Fruit fly (Drosophila melanogaster) whole organism, embryonic: ENCODE measurements around the gene CG14410.

ENCODE experiments used
- Antp ChIP-seq: fragments of 200-800 bp; sonication (Bioruptor generic); optimal IDR thresholded peaks from 3 replicates; lab custom pipeline; 2016; ENCODE audit warnings: missing biosample characterization, missing genetic modification characterization
- Atf-2 ChIP-seq: fragments of 200-800 bp; sonication (Bioruptor generic); optimal IDR thresholded peaks from 2 replicates; lab custom pipeline; 2016; ENCODE audit warnings: missing biosample characterization, missing genetic modification characterization
- Bteb2 ChIP-seq: fragments of 200-800 bp; sonication (Bioruptor generic); optimal IDR thresholded peaks from 2 replicates; lab custom pipeline; 2016; ENCODE audit warnings: missing biosample characterization, missing genetic modification characterization
- CG10274 ChIP-seq: fragments of 200-800 bp; sonication (Bioruptor generic); optimal IDR thresholded peaks from 3 replicates; lab custom pipeline; 2017; ENCODE audit warnings: missing biosample characterization, mild to moderate bottlenecking, missing genetic modification characterization
- CG10431 ChIP-seq: fragments of 200-800 bp; sonication (Bioruptor generic); optimal IDR thresholded peaks from 3 replicates; lab custom pipeline; 2018; ENCODE audit warnings: missing biosample characterization, mild to moderate bottlenecking, missing genetic modification characterization
- CG12071 ChIP-seq: fragments of 200-800 bp; sonication (Bioruptor generic); optimal IDR thresholded peaks from 3 replicates; lab custom pipeline; 2018; ENCODE audit warnings: missing biosample characterization, mild to moderate bottlenecking, missing genetic modification characterization
- CG12219 ChIP-seq: fragments of 200-800 bp; sonication (Bioruptor generic); optimal IDR thresholded peaks from 3 replicates; lab custom pipeline; 2018; ENCODE audit warnings: missing biosample characterization, mild to moderate bottlenecking, missing genetic modification characterization
- CG12391 ChIP-seq: fragments of 200-800 bp; sonication (Bioruptor generic); optimal IDR thresholded peaks from 3 replicates; lab custom pipeline; 2018; ENCODE audit warnings: missing biosample characterization, mild to moderate bottlenecking, missing genetic modification characterization, moderate library complexity
- CG12942 ChIP-seq: fragments of 200-800 bp; sonication (Bioruptor generic); optimal IDR thresholded peaks from 3 replicates; lab custom pipeline; 2016; ENCODE audit warnings: missing biosample characterization, missing genetic modification characterization
- CG15696 ChIP-seq: fragments of 200-800 bp; sonication (Bioruptor generic); optimal IDR thresholded peaks from 2 replicates; lab custom pipeline; 2019; ENCODE audit warnings: missing biosample characterization, mild to moderate bottlenecking, missing genetic modification characterization, moderate library complexity
- CG1602 ChIP-seq: fragments of 200-800 bp; sonication (Bioruptor generic); optimal IDR thresholded peaks from 3 replicates; lab custom pipeline; 2016; ENCODE audit warnings: missing biosample characterization, missing genetic modification characterization
- CG16813 ChIP-seq: fragments of 200-800 bp; sonication (Bioruptor generic); IDR thresholded peaks from 3 replicates; pipeline ENCODE4 v1.3.6; 2022; ENCODE audit warnings: missing biosample characterization, missing genetic modification characterization; ENCODE audit not compliant: partially characterized antibody
- CG17829 ChIP-seq: fragments of 200-800 bp; optimal IDR thresholded peaks from 2 replicates; lab custom pipeline; 2019; ENCODE audit warnings: missing biosample characterization, mild to moderate bottlenecking, missing genetic modification characterization, moderate library complexity
- CG1792 ChIP-seq: fragments of 200-800 bp; sonication (Bioruptor generic); optimal IDR thresholded peaks from 2 replicates; lab custom pipeline; 2016; ENCODE audit warnings: missing biosample characterization, missing genetic modification characterization
- CG31388 ChIP-seq: fragments of 200-800 bp; sonication (Bioruptor generic); optimal IDR thresholded peaks from 2 replicates; lab custom pipeline; 2016; ENCODE audit warnings: missing biosample characterization, missing genetic modification characterization
- CG4328 ChIP-seq: fragments of 200-800 bp; sonication (Bioruptor generic); optimal IDR thresholded peaks from 3 replicates; lab custom pipeline; 2017; ENCODE audit warnings: missing biosample characterization, missing genetic modification reagents, missing genetic modification characterization
- CG5245 ChIP-seq: fragments of 200-800 bp; sonication (Bioruptor generic); optimal IDR thresholded peaks from 3 replicates; lab custom pipeline; 2016; ENCODE audit warnings: missing biosample characterization, missing genetic modification characterization
- CG7372 ChIP-seq: fragments of 200-800 bp; sonication (Bioruptor generic); IDR thresholded peaks from 2 replicates; pipeline ENCODE4 v1.3.6; 2022; ENCODE audit warnings: missing biosample characterization, missing genetic modification characterization
- CG7786 ChIP-seq: fragments of 200-800 bp; sonication (Bioruptor generic); optimal IDR thresholded peaks from 2 replicates; lab custom pipeline; 2016; ENCODE audit warnings: missing biosample characterization, missing genetic modification characterization
- CG8765 ChIP-seq: fragments of 200-800 bp; sonication (Bioruptor generic); IDR thresholded peaks from 2 replicates; pipeline ENCODE4 v1.3.6; 2022; ENCODE audit warnings: missing biosample characterization, missing genetic modification characterization
- CoRest ChIP-seq: fragments of 200-800 bp; sonication (Bioruptor generic); optimal IDR thresholded peaks from 3 replicates; lab custom pipeline; 2018; ENCODE audit warnings: missing biosample characterization, mild to moderate bottlenecking, missing genetic modification characterization, moderate library complexity
- D19B ChIP-seq: fragments of 200-800 bp; sonication (Bioruptor generic); optimal IDR thresholded peaks from 2 replicates; lab custom pipeline; 2017; ENCODE audit warnings: missing biosample characterization, mild to moderate bottlenecking, missing genetic modification characterization
- Doc2 ChIP-seq: fragments of 200-800 bp; sonication (Bioruptor generic); IDR thresholded peaks from 2 replicates; pipeline ENCODE4 v1.3.6; 2022; ENCODE audit warnings: missing biosample characterization, missing genetic modification characterization
- Ets65A ChIP-seq: fragments of 200-800 bp; sonication (Bioruptor generic); peaks from one replicate; lab custom pipeline; 2016; ENCODE audit warnings: missing biosample characterization, missing genetic modification characterization
- HLH4C ChIP-seq: fragments of 200-800 bp; sonication (Bioruptor generic); IDR thresholded peaks from 3 replicates; pipeline ENCODE4 v1.3.6; 2022; ENCODE audit warnings: missing biosample characterization, missing genetic modification characterization; ENCODE audit not compliant: partially characterized antibody
- Hr78 ChIP-seq, 2 experiments: fragments of 200-800 bp in 1 of 2; fragments of >200 bp in 1 of 2; sonication (Bioruptor generic) in 1 of 2; optimal IDR thresholded peaks; 2 replicates each; lab custom pipeline; 2017 to 2019; ENCODE audit warnings: missing biosample characterization in 2 of 2, missing genetic modification characterization in 2 of 2, mild to moderate bottlenecking in 1 of 2, moderate library complexity in 1 of 2
- Rx ChIP-seq: fragments of 200-800 bp; sonication (Bioruptor generic); IDR thresholded peaks from 2 replicates; pipeline ENCODE4 v1.3.6; 2022; ENCODE audit warnings: missing biosample characterization, missing genetic modification characterization
- Six4 ChIP-seq: fragments of 200-800 bp; sonication (Bioruptor generic); optimal IDR thresholded peaks from 2 replicates; lab custom pipeline; 2016; ENCODE audit warnings: missing biosample characterization, missing genetic modification characterization
- Spps ChIP-seq: fragments of 200-800 bp; sonication (Bioruptor generic); optimal IDR thresholded peaks from 2 replicates; lab custom pipeline; 2018; ENCODE audit warnings: missing biosample characterization, mild to moderate bottlenecking, missing genetic modification characterization
- Usf ChIP-seq: fragments of 200-800 bp; sonication (Bioruptor generic); optimal IDR thresholded peaks from 2 replicates; lab custom pipeline; 2017; ENCODE audit warnings: missing genotype, missing biosample characterization, missing genetic modification characterization
- YL-1 ChIP-seq: fragments of 200-800 bp; sonication (Bioruptor generic); optimal IDR thresholded peaks from 3 replicates; lab custom pipeline; 2017; ENCODE audit warnings: missing biosample characterization, mild to moderate bottlenecking, missing genetic modification characterization
- cad ChIP-seq: fragments of >200 bp; optimal IDR thresholded peaks from 2 replicates; lab custom pipeline; 2017; ENCODE audit warnings: missing biosample characterization, missing genetic modification characterization
- cas ChIP-seq: fragments of 200-800 bp; sonication (Bioruptor generic); IDR thresholded peaks from 2 replicates; pipeline ENCODE4 v1.3.6; 2022; ENCODE audit warnings: missing biosample characterization, missing genetic modification characterization
- ci ChIP-seq: fragments of 200-800 bp; sonication (Bioruptor generic); IDR thresholded peaks from 3 replicates; pipeline ENCODE4 v1.3.6; 2022; ENCODE audit warnings: missing biosample characterization, missing genetic modification characterization
- crc ChIP-seq: fragments of 200-800 bp; sonication (Bioruptor generic); optimal IDR thresholded peaks from 2 replicates; lab custom pipeline; 2016; ENCODE audit warnings: missing biosample characterization, missing genetic modification characterization
- cwo ChIP-seq: fragments of 200-800 bp; sonication (Bioruptor generic); optimal IDR thresholded peaks from 3 replicates; lab custom pipeline; 2017; ENCODE audit warnings: missing biosample characterization, missing genetic modification characterization, mild to moderate bottlenecking, moderate library complexity, missing genetic modification reagents
- dimm ChIP-seq: fragments of 200-800 bp; sonication (Bioruptor generic); IDR thresholded peaks from 2 replicates; pipeline ENCODE4 v1.3.6; 2022; ENCODE audit warnings: missing biosample characterization, missing genetic modification characterization
- esg ChIP-seq: fragments of 200-800 bp; sonication (Bioruptor generic); conservative IDR thresholded peaks from 2 replicates; pipeline ENCODE4 v1.3.6; 2022; ENCODE audit warnings: missing biosample characterization, missing genetic modification characterization
- fd64A ChIP-seq: fragments of 200-800 bp; sonication (Bioruptor generic); optimal IDR thresholded peaks from 3 replicates; lab custom pipeline; 2018; ENCODE audit warnings: missing biosample characterization, mild to moderate bottlenecking, missing genetic modification characterization
- gcm ChIP-seq: fragments of 200-800 bp; sonication (Bioruptor generic); optimal IDR thresholded peaks from 2 replicates; lab custom pipeline; 2019; ENCODE audit warnings: missing biosample characterization, mild to moderate bottlenecking, missing genetic modification characterization, moderate library complexity
- gsb ChIP-seq: fragments of 200-800 bp; sonication (Bioruptor generic); IDR thresholded peaks from 2 replicates; pipeline ENCODE4 v1.3.6; 2022; ENCODE audit warnings: missing biosample characterization, missing genetic modification characterization
- hth ChIP-seq: fragments of >200 bp; optimal IDR thresholded peaks from 2 replicates; lab custom pipeline; 2017; ENCODE audit warnings: inconsistent platforms
- lbe ChIP-seq: fragments of 200-800 bp; sonication (Bioruptor generic); optimal IDR thresholded peaks from 2 replicates; lab custom pipeline; 2016; ENCODE audit warnings: missing biosample characterization, mild to moderate bottlenecking, missing genetic modification characterization
- oc ChIP-seq: fragments of 200-800 bp; sonication (Bioruptor generic); optimal IDR thresholded peaks from 2 replicates; lab custom pipeline; 2018; ENCODE audit warnings: missing biosample characterization, mild to moderate bottlenecking, missing genetic modification characterization, moderate library complexity
- pfk ChIP-seq: fragments of 200-800 bp; sonication (Bioruptor generic); optimal IDR thresholded peaks from 2 replicates; lab custom pipeline; 2018; ENCODE audit warnings: missing biosample characterization, mild to moderate bottlenecking, missing genetic modification characterization, moderate library complexity
- sc ChIP-seq, 3 experiments: fragments of >200 bp in 2 of 3; fragments of 200-800 bp in 1 of 3; sonication (Bioruptor generic) in 1 of 3; optimal IDR thresholded peaks; 2 replicates in 2 of 3; 3 replicates in 1 of 3; lab custom pipeline; 2017; ENCODE audit warnings: mild to moderate bottlenecking in 1 of 3, missing biosample characterization in 1 of 3, missing genetic modification characterization in 1 of 3, missing genetic modification reagents in 1 of 3
- schlank ChIP-seq: fragments of 200-800 bp; sonication (Bioruptor generic); optimal IDR thresholded peaks from 2 replicates; lab custom pipeline; 2018; ENCODE audit warnings: missing biosample characterization, mild to moderate bottlenecking, missing genetic modification characterization
- sqz ChIP-seq: fragments of 200-800 bp; sonication (Bioruptor generic); optimal IDR thresholded peaks from 3 replicates; lab custom pipeline; 2018; ENCODE audit warnings: missing biosample characterization, mild to moderate bottlenecking, missing genetic modification characterization
- ssp ChIP-seq: fragments of 200-800 bp; sonication (Bioruptor generic); IDR thresholded peaks from 2 replicates; pipeline ENCODE4 v1.3.6; 2022; ENCODE audit warnings: missing biosample characterization, missing genetic modification characterization
- ttk ChIP-seq: fragments of 200-800 bp; sonication (Bioruptor generic); IDR thresholded peaks from 2 replicates; pipeline ENCODE4 v2.1.2; 2022; ENCODE audit warnings: missing biosample characterization, missing genetic modification characterization

The CG14410 gene

DNA sequence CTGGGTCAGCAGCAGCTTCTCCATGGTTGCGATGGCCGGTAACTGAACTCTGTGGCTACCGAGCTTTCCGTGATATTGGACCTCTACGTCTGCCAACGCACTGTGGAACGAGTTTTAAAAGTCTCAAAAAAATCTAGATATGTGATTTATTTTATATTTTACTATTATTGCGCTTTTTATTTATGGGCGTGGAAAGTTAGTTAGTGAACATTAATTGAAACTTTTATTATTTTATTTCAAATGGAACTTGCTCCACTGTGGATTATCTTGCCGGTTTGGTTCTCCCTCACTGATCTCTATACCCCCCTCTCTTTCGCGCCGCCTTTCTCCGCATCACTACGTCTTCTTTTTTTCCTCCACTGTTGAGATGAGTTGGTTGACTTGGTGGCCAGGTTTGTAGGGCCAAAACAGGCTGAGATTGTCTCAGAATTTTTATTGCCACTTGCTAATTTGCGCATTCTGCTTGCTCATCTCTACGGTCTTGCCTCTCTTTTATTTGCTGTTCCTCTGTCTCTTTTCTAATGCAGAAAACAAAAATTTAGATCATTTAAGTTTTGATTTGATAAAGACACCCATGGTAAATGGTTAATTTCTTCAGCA lies 12.3 kb downstream of the CG14410 start, which contains the start of gene CG9522 (continued):
- TF ChIP-seq D19B = no peak
- TF ChIP-seq gsb = peak; percentile 61
- peak; percentile 53; the same call in 1 of the 2 replicates for TF ChIP-seq CG8765
- no peak for TF ChIP-seq schlank (tag; lab: Kevin White, UChicago)
- peak; percentile 64 for TF ChIP-seq gcm (GFP tag; lab: Kevin White, UChicago)
- peak; percentile 4 for TF ChIP-seq Antp
- TF ChIP-seq CG16813 (GFP tag; lab: Robert Waterston, UW) = no peak
- TF ChIP-seq esg (GFP tag; lab: Robert Waterston, UW) = peak; percentile 68
- TF ChIP-seq CoRest (tag; lab: Kevin White, UChicago) = peak; percentile 52
- TF ChIP-seq Spps = peak; percentile 79
- peak; percentile 44 for TF ChIP-seq CG5245 (GFP tag; lab: Kevin White, UChicago)
- peak; percentile 51 for TF ChIP-seq CG1602 (GFP tag; lab: Kevin White, UChicago)
- no peak for TF ChIP-seq CG15696 (tag; lab: Kevin White, UChicago)
- TF ChIP-seq hth (lab: Kevin White, UChicago) = no peak
- TF ChIP-seq CG12219 (GFP tag; lab: Kevin White, UChicago) = peak; percentile 70
- TF ChIP-seq HLH4C (GFP tag; lab: Robert Waterston, UW) = no peak
- peak; percentile 43 for TF ChIP-seq fd64A (GFP tag; lab: Kevin White, UChicago)
- TF ChIP-seq Atf-2 (GFP tag; lab: Kevin White, UChicago) = no peak
- TF ChIP-seq CG12942 = peak; percentile 7
- TF ChIP-seq CG7372 = peak; percentile 65
- TF ChIP-seq pfk (GFP tag; lab: Kevin White, UChicago) = no peak
- TF ChIP-seq cas (GFP tag; lab: Robert Waterston, UW) = 0 out of 2 replicates have a peak, but pooled peaks have one; percentile 10
- TF ChIP-seq Rx (GFP tag; lab: Robert Waterston, UW) = 0 out of 2 replicates have a peak, but pooled peaks have one; percentile 18
- TF ChIP-seq sc (optimal IDR thresholded peaks at IDR 0.05; lab: Kevin White, UChicago) = no peak
- peak; percentile 51 for TF ChIP-seq sc (GFP tag; optimal IDR thresholded peaks at IDR 0.05; lab: Kevin White, UChicago)
- TF ChIP-seq ttk (GFP tag; lab: Robert Waterston, UW) = peak; percentile 61; the same call in 1 of the 2 replicates
- peak; percentile 77 for TF ChIP-seq oc (tag; lab: Kevin White, UChicago)
- TF ChIP-seq CG10431 (GFP tag; lab: Kevin White, UChicago) = peak; percentile 68
- peak; percentile 52 for TF ChIP-seq CG17829
- no peak for TF ChIP-seq Doc2 (GFP tag; lab: Robert Waterston, UW)
- peak; percentile 39 for TF ChIP-seq CG12071 (GFP tag; lab: Kevin White, UChicago)
- TF ChIP-seq Hr78 (GFP tag; optimal IDR thresholded peaks at IDR 0.05; lab: Kevin White, UChicago) = peak in 1 of 2 experiments; percentile 4
- TF ChIP-seq CG10274 = no peak
- TF ChIP-seq Bteb2 (GFP tag; lab: Kevin White, UChicago) = peak; percentile 19
- TF ChIP-seq ci (GFP tag; lab: Robert Waterston, UW) = peak; percentile 91
- no peak for TF ChIP-seq cad (GFP tag; lab: Kevin White, UChicago)
- TF ChIP-seq crc (GFP tag; lab: Kevin White, UChicago) = peak; percentile 11
- peak; percentile 69 for TF ChIP-seq Six4
- TF ChIP-seq CG31388 (GFP tag; lab: Kevin White, UChicago) = no peak
- TF ChIP-seq sqz (GFP tag; lab: Kevin White, UChicago) = peak; percentile 47
- TF ChIP-seq CG12391 (tag; lab: Kevin White, UChicago) = peak; percentile 75
- TF ChIP-seq CG7786 (GFP tag; lab: Kevin White, UChicago) = no peak
- TF ChIP-seq YL-1 (GFP tag; lab: Kevin White, UChicago) = no peak
- TF ChIP-seq lbe (GFP tag; lab: Kevin White, UChicago) = no peak
- peak; percentile 35 for TF ChIP-seq Usf
- peak; percentile 42 for TF ChIP-seq cwo
- no peak for TF ChIP-seq Ets65A (GFP tag; lab: Kevin White, UChicago)
- peak; percentile 59 for TF ChIP-seq ssp (GFP tag; lab: Robert Waterston, UW)
- TF ChIP-seq dimm = 0 out of 2 replicates have a peak, but pooled peaks have one; percentile 40
- TF ChIP-seq CG1792 (GFP tag; lab: Kevin White, UChicago) = no peak
- TF ChIP-seq CG4328 (GFP tag; lab: Kevin White, UChicago) = no peak
